Worm (Caenorhabditis elegans) whole organism, L4 larva: ENCODE measurements around the gene syd-9.
A peak's percentile ranks its signal among the peaks of the same experiment; 100 is the strongest.

Experiments used
- F44E2.7 ChIP-seq: fragments of 200-800 bp; sonication (Bioruptor generic); IDR thresholded peaks from 2 replicates; pipeline ENCODE4 v2.1.2; 2022; ENCODE audit warnings: missing genetic modification characterization, missing compliant biosample characterization
- Y75B8A.6 ChIP-seq: fragments of 200-800 bp; sonication (Bioruptor generic); IDR thresholded peaks from 2 replicates; pipeline ENCODE4 v1.3.6; 2022; ENCODE audit warnings: missing genetic modification reagents, missing genetic modification characterization, missing compliant biosample characterization
- ZK337.2 ChIP-seq: fragments of 200-800 bp; sonication (Bioruptor generic); IDR thresholded peaks from 2 replicates; pipeline ENCODE4 v1.3.6; 2022; ENCODE audit warnings: missing genetic modification reagents, missing genetic modification characterization, missing compliant biosample characterization
- aha-1 ChIP-seq: fragments of 150-350 bp; peaks from one replicate; lab custom pipeline; 2014; ENCODE audit warnings: missing biosample characterization, missing genetic modification characterization
- ama-1 ChIP-seq: fragments of 150-350 bp; optimal IDR thresholded peaks from 2 replicates; lab custom pipeline; 2014; ENCODE audit warnings: inconsistent platforms, mixed read lengths
- ceh-20 ChIP-seq: fragments of 200-800 bp; sonication (Bioruptor generic); IDR thresholded peaks from 2 replicates; pipeline ENCODE4 v1.3.6; 2022; ENCODE audit warnings: missing genetic modification reagents, missing genetic modification characterization, missing compliant biosample characterization
- ceh-82 ChIP-seq: sonication (generic microtip); optimal IDR thresholded peaks from 2 replicates; lab custom pipeline; 2017; ENCODE audit warnings: missing biosample characterization, missing genetic modification characterization
- ces-1 ChIP-seq: fragments of 150-350 bp; sonication (generic microtip); optimal IDR thresholded peaks from 4 replicates; lab custom pipeline; 2014; ENCODE audit warnings: missing biosample characterization, missing genetic modification reagents, missing genetic modification characterization
- dmd-6 ChIP-seq: fragments of 200-800 bp; sonication (Bioruptor generic); IDR thresholded peaks from 2 replicates; pipeline ENCODE4 v1.3.6; 2022; ENCODE audit warnings: missing genetic modification reagents, missing genetic modification characterization, missing compliant biosample characterization
- dmd-9 ChIP-seq: fragments of 200-800 bp; sonication (Bioruptor generic); IDR thresholded peaks from 2 replicates; pipeline ENCODE4 v1.3.6; 2022; ENCODE audit warnings: missing genetic modification reagents, missing genetic modification characterization, missing compliant biosample characterization
- dpl-1 ChIP-seq: fragments of 150-350 bp; optimal IDR thresholded peaks from 2 replicates; lab custom pipeline; 2014; ENCODE audit warnings: missing biosample characterization, missing genetic modification reagents, missing genetic modification characterization
- egl-27 ChIP-seq: sonication (generic microtip); optimal IDR thresholded peaks from 3 replicates; lab custom pipeline; 2017; ENCODE audit warnings: missing biosample characterization, missing genetic modification reagents, missing genetic modification characterization
- fkh-10 ChIP-seq: fragments of 150-350 bp; optimal IDR thresholded peaks from 2 replicates; lab custom pipeline; 2014; ENCODE audit warnings: missing biosample characterization, missing genetic modification reagents, missing genetic modification characterization
- fos-1 ChIP-seq: fragments of 150-350 bp; optimal IDR thresholded peaks from 2 replicates; lab custom pipeline; 2014; ENCODE audit warnings: missing biosample characterization, missing genetic modification characterization
- hif-1 ChIP-seq, 2 experiments: sonication (generic microtip); optimal IDR thresholded peaks; 2 replicates each; lab custom pipeline; 2016 to 2017; ENCODE audit warnings: missing compliant biosample characterization in 2 of 2, missing genetic modification characterization in 2 of 2, missing genetic modification reagents in 2 of 2, missing genotype in 2 of 2, mild to moderate bottlenecking in 1 of 2
- hlh-11 ChIP-seq: fragments of 200-800 bp; sonication (Bioruptor generic); optimal IDR thresholded peaks from 2 replicates; lab custom pipeline; 2018; ENCODE audit warnings: mild to moderate bottlenecking, missing genetic modification characterization, missing compliant biosample characterization
- hlh-30 ChIP-seq: sonication (generic microtip); optimal IDR thresholded peaks from 2 replicates; lab custom pipeline; 2017; ENCODE audit warnings: antibody characterized with exemption, mild to moderate bottlenecking, missing genetic modification characterization, missing compliant biosample characterization; ENCODE audit not compliant: insufficient read depth
- hmg-1.1 ChIP-seq: fragments of 200-800 bp; sonication (Bioruptor generic); IDR thresholded peaks from 2 replicates; pipeline ENCODE4 v1.3.6; 2022; ENCODE audit warnings: missing genetic modification reagents, missing genetic modification characterization, missing compliant biosample characterization
- lim-7 ChIP-seq: fragments of 200-800 bp; sonication (Bioruptor generic); IDR thresholded peaks from 2 replicates; pipeline ENCODE4 v1.3.6; 2022; ENCODE audit warnings: missing genetic modification characterization, missing compliant biosample characterization
- lin-13 ChIP-seq: fragments of 150-350 bp; optimal IDR thresholded peaks from 2 replicates; lab custom pipeline; 2014; ENCODE audit warnings: missing biosample characterization, missing genetic modification reagents, missing genetic modification characterization
- lin-15B ChIP-seq: fragments of 150-350 bp; sonication (generic microtip); optimal IDR thresholded peaks from 3 replicates; lab custom pipeline; 2014; ENCODE audit warnings: missing biosample characterization, missing genetic modification characterization
- lin-38 ChIP-seq: fragments of 200-800 bp; sonication (Bioruptor generic); IDR thresholded peaks from 2 replicates; pipeline ENCODE4 v1.3.6; 2022; ENCODE audit warnings: missing genetic modification reagents, missing genetic modification characterization, missing compliant biosample characterization
- mxl-3 ChIP-seq: fragments of 200-800 bp; sonication (Bioruptor generic); optimal IDR thresholded peaks from 2 replicates; lab custom pipeline; 2018; ENCODE audit warnings: mild to moderate bottlenecking, missing genetic modification characterization, missing compliant biosample characterization
- nhr-102 ChIP-seq: sonication (generic microtip); optimal IDR thresholded peaks from 2 replicates; lab custom pipeline; 2016; ENCODE audit warnings: mild to moderate bottlenecking, missing genetic modification characterization, moderate library complexity, missing compliant biosample characterization
- nhr-11 ChIP-seq: fragments of 150-350 bp; optimal IDR thresholded peaks from 2 replicates; lab custom pipeline; 2014; ENCODE audit warnings: missing biosample characterization, missing genetic modification characterization
- nhr-41 ChIP-seq: fragments of 200-800 bp; sonication (Bioruptor generic); IDR thresholded peaks from 2 replicates; pipeline ENCODE4 v1.3.6; 2022; ENCODE audit warnings: missing genetic modification reagents, missing genetic modification characterization, missing compliant biosample characterization
- nhr-48 ChIP-seq: sonication (generic microtip); optimal IDR thresholded peaks from 2 replicates; lab custom pipeline; 2016; ENCODE audit warnings: mild to moderate bottlenecking, missing genetic modification characterization, missing compliant biosample characterization
- nhr-6 ChIP-seq: fragments of 150-350 bp; optimal IDR thresholded peaks from 2 replicates; lab custom pipeline; 2014; ENCODE audit warnings: missing biosample characterization, missing genetic modification characterization
- nhr-77 ChIP-seq: fragments of 150-350 bp; optimal IDR thresholded peaks from 2 replicates; lab custom pipeline; 2014; ENCODE audit warnings: missing biosample characterization, missing genetic modification characterization
- pha-4 ChIP-seq, 2 experiments: fragments of 150-350 bp in 1 of 2; fragments of 200-800 bp in 1 of 2; sonication (Bioruptor generic) in 1 of 2; IDR thresholded peaks in 1 of 2; optimal IDR thresholded peaks in 1 of 2; 2 replicates each; pipeline versions ENCODE4 v1.3.6 to Lab custom; 2014 to 2022; ENCODE audit warnings: missing genetic modification characterization in 2 of 2, missing genetic modification reagents in 2 of 2, missing biosample characterization in 1 of 2, missing compliant biosample characterization in 1 of 2
- pqm-1 ChIP-seq: sonication (generic microtip); optimal IDR thresholded peaks from 2 replicates; lab custom pipeline; 2017; ENCODE audit warnings: missing biosample characterization, missing genetic modification characterization
- saeg-2 ChIP-seq: fragments of 200-800 bp; sonication (Bioruptor generic); IDR thresholded peaks from 2 replicates; pipeline ENCODE4 v1.3.6; 2022; ENCODE audit warnings: missing genetic modification reagents, missing genetic modification characterization, missing compliant biosample characterization
- sdz-12 ChIP-seq: fragments of 200-800 bp; sonication (Bioruptor generic); optimal IDR thresholded peaks from 2 replicates; lab custom pipeline; 2018; ENCODE audit warnings: mild to moderate bottlenecking, missing genetic modification characterization, missing compliant biosample characterization
- set-16 ChIP-seq: fragments of 200-800 bp; sonication (Bioruptor generic); IDR thresholded peaks from 2 replicates; pipeline ENCODE4 v1.3.6; 2022; ENCODE audit warnings: missing genetic modification reagents, missing genetic modification characterization, missing compliant biosample characterization
- snpc-4 ChIP-seq: fragments of 150-350 bp; optimal IDR thresholded peaks from 2 replicates; lab custom pipeline; 2014; ENCODE audit warnings: missing biosample characterization, missing genetic modification characterization
- spr-1 ChIP-seq: sonication (generic microtip); optimal IDR thresholded peaks from 2 replicates; lab custom pipeline; 2016; ENCODE audit warnings: mild to moderate bottlenecking, missing genetic modification characterization, missing compliant biosample characterization
- spr-3 ChIP-seq: fragments of 200-800 bp; sonication (Bioruptor generic); optimal IDR thresholded peaks from 2 replicates; lab custom pipeline; 2018; ENCODE audit warnings: mild to moderate bottlenecking, missing genetic modification characterization, missing compliant biosample characterization
- zip-11 ChIP-seq: fragments of 200-800 bp; sonication (Bioruptor generic); IDR thresholded peaks from 2 replicates; pipeline ENCODE4 v1.3.6; 2022; ENCODE audit warnings: missing genetic modification characterization, missing compliant biosample characterization
- zip-2 ChIP-seq: fragments of 150-350 bp; optimal IDR thresholded peaks from 2 replicates; lab custom pipeline; 2014; ENCODE audit warnings: missing biosample characterization, missing genetic modification characterization

The syd-9 gene

ce11 chrX:7209151-7209550 is 8.7 kb upstream of the syd-9 start:
- TF ChIP-seq pha-4 (GFP tag; IDR thresholded peaks at IDR 0.05; lab: Robert Waterston, UW) (no peak), pha-4 (tag; optimal IDR thresholded peaks at IDR 0.05; lab: Kevin White, UChicago) (no peak), aha-1 (tag; lab: Kevin White, UChicago) (peak; percentile 34), lin-13 (no peak)

DNA sequence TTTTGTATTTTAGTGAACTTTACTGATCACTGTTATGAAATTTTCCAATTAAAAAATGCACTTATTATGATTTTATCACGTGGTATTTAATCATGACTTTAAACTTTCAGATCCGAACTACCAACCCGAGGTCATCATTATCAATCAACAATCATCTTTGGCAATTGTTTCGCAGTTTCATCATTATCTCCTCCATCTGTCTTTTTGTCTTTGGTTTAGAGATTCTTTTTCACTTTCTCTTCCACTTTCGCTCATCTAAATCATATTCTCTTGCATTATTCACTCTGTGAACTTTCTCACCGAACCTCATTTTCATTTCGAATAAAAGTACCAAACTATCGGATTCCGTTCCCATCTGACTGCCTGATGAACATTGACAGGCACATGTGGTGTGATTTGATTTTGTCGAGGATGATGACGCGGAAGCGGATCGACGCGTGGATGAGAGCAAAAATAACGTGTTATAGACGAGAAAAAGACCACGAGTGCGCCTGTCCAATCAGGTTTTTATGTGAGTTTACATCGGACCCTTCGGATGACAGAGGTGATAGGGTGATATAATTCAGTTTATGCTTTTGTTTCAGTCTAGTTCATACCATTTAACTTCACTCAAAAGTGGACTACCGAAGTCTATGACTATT is 7.3 kb upstream of the syd-9 start:
- TF ChIP-seq nhr-11 (tag; lab: Kevin White, UChicago): peak; percentile 6
- peak; percentile 15 for TF ChIP-seq hlh-30 (tag; lab: Kevin White, UChicago)
- TF ChIP-seq fos-1 (tag; lab: Kevin White, UChicago): no peak
- peak; percentile 44 for TF ChIP-seq hlh-11 (tag; lab: Kevin White, UChicago)
- no peak for TF ChIP-seq lin-38 (GFP tag; lab: Robert Waterston, UW)
- TF ChIP-seq ama-1 (lab: Kevin White, UChicago): no peak
- TF ChIP-seq nhr-48 (tag; lab: Kevin White, UChicago): no peak
- no peak for TF ChIP-seq zip-11 (GFP tag; lab: Robert Waterston, UW)
- TF ChIP-seq nhr-77 (tag; lab: Kevin White, UChicago): no peak
- no peak for TF ChIP-seq lim-7 (GFP tag; lab: Robert Waterston, UW)
- no peak for TF ChIP-seq nhr-41 (GFP tag; lab: Robert Waterston, UW)
- no peak for TF ChIP-seq nhr-6 (tag; lab: Kevin White, UChicago)
- TF ChIP-seq ceh-82 (tag; lab: Kevin White, UChicago): no peak
- TF ChIP-seq egl-27 (tag; lab: Kevin White, UChicago): no peak
- TF ChIP-seq ZK337.2 (GFP tag; lab: Robert Waterston, UW): no peak
- TF ChIP-seq zip-2 (tag; lab: Kevin White, UChicago): no peak
- TF ChIP-seq mxl-3 (GFP tag; lab: Kevin White, UChicago): peak; percentile 32

ce11 chrX:7211405-7211804 is 6.5 kb upstream of the syd-9 start, which contains the start of gene spp-22:
spp-22 (plus strand) TSS chrX:7211705.
- TF ChIP-seq lin-15B (tag; lab: Kevin White, UChicago): no peak
- no peak for TF ChIP-seq saeg-2 (GFP tag; lab: Robert Waterston, UW)
- no peak for TF ChIP-seq nhr-102 (tag; lab: Kevin White, UChicago)
- TF ChIP-seq nhr-77 (tag; lab: Kevin White, UChicago): no peak
- TF ChIP-seq ceh-20 (GFP tag; lab: Robert Waterston, UW): no peak
- TF ChIP-seq pqm-1 (tag; lab: Kevin White, UChicago): no peak
- TF ChIP-seq Y75B8A.6 (GFP tag; lab: Robert Waterston, UW): no peak
- TF ChIP-seq ces-1 (GFP tag; lab: Kevin White, UChicago): no peak
- no peak for TF ChIP-seq F44E2.7
- TF ChIP-seq spr-1 (tag; lab: Kevin White, UChicago): no peak
- no peak for TF ChIP-seq sdz-12 (GFP tag; lab: Kevin White, UChicago)

- TF ChIP-seq set-16 (GFP tag; lab: Robert Waterston, UW): no peak
- peak; percentile 29 for TF ChIP-seq aha-1 (tag; lab: Kevin White, UChicago)
Measured at ce11 chrX:7220209-7220608, 2.3 kb downstream of the syd-9 start.

ce11 chrX:7222383-7222782 is 4.5 kb downstream of the syd-9 start:
- no peak for TF ChIP-seq hif-1 (tag; optimal IDR thresholded peaks at IDR 0.05; lab: Kevin White, UChicago)
- TF ChIP-seq dmd-6 (GFP tag; lab: Robert Waterston, UW): no peak
- 0 out of 2 replicates have a peak, but pooled peaks have one; percentile 38 for TF ChIP-seq ceh-20 (GFP tag; lab: Robert Waterston, UW)
- no peak for TF ChIP-seq nhr-102 (tag; lab: Kevin White, UChicago)
- TF ChIP-seq fkh-10 (GFP tag; lab: Kevin White, UChicago): peak; percentile 10
- TF ChIP-seq snpc-4: no peak
- peak; percentile 48 for TF ChIP-seq hmg-1.1 (GFP tag; lab: Robert Waterston, UW)
- peak; percentile 29 for TF ChIP-seq aha-1 (tag; lab: Kevin White, UChicago)
- no peak for TF ChIP-seq dpl-1 (GFP tag; lab: Kevin White, UChicago)
- TF ChIP-seq hlh-30 (tag; lab: Kevin White, UChicago): peak; percentile 5
- no peak for TF ChIP-seq spr-3 (GFP tag; lab: Kevin White, UChicago)
- 0 out of 2 replicates have a peak, but pooled peaks have one; percentile 6 for TF ChIP-seq dmd-9 (GFP tag; lab: Robert Waterston, UW)
